Worm (Caenorhabditis elegans) whole organism, young adult: ENCODE measurements around the gene farl-11.

ENCODE experiments used
- B0019.2 ChIP-seq: fragments of 200-800 bp; sonication (Bioruptor generic); conservative IDR thresholded peaks from 2 replicates; pipeline ENCODE4 v1.3.6; 2022; ENCODE audit warnings: missing genetic modification reagents, missing genetic modification characterization, missing compliant biosample characterization
- D2030.7 ChIP-seq: fragments of 200-800 bp; sonication (Bioruptor generic); IDR thresholded peaks from 2 replicates; pipeline ENCODE4 v1.3.6; 2022; ENCODE audit warnings: missing genetic modification reagents, missing genetic modification characterization, missing compliant biosample characterization
- F22D6.2 ChIP-seq: sonication (generic microtip); optimal IDR thresholded peaks from 2 replicates; lab custom pipeline; 2016; ENCODE audit warnings: mild to moderate bottlenecking, missing genetic modification characterization, missing compliant biosample characterization
- F33H1.4 ChIP-seq: fragments of 200-800 bp; sonication (Bioruptor generic); IDR thresholded peaks from 2 replicates; pipeline ENCODE4 v1.3.6; 2022; ENCODE audit warnings: missing genetic modification reagents, missing genetic modification characterization, missing compliant biosample characterization
- F49E8.2 ChIP-seq: sonication (generic microtip); optimal IDR thresholded peaks from 3 replicates; lab custom pipeline; 2017; ENCODE audit warnings: missing genetic modification characterization, mild to moderate bottlenecking, missing compliant biosample characterization, antibody characterized with exemption, moderate library complexity; ENCODE audit not compliant: insufficient read depth
- F57C9.4 ChIP-seq: sonication (generic microtip); optimal IDR thresholded peaks from 2 replicates; lab custom pipeline; 2017; ENCODE audit warnings: mild to moderate bottlenecking, missing genetic modification characterization, missing compliant biosample characterization
- Y95B8A.8 ChIP-seq: fragments of 200-800 bp; sonication (Bioruptor generic); IDR thresholded peaks from 2 replicates; pipeline ENCODE4 v1.3.6; 2022; ENCODE audit warnings: missing genetic modification reagents, missing genetic modification characterization, missing compliant biosample characterization
- aptf-3 ChIP-seq: fragments of 200-800 bp; sonication (Bioruptor generic); IDR thresholded peaks from 2 replicates; pipeline ENCODE4 v1.3.6; 2022; ENCODE audit warnings: missing genetic modification characterization, missing compliant biosample characterization
- bed-2 ChIP-seq: fragments of 200-800 bp; sonication (Bioruptor generic); IDR thresholded peaks from 2 replicates; pipeline ENCODE4 v1.3.6; 2022; ENCODE audit warnings: missing genetic modification reagents, missing genetic modification characterization, missing compliant biosample characterization
- cebp-2 ChIP-seq: fragments of 200-800 bp; sonication (Bioruptor generic); IDR thresholded peaks from 2 replicates; pipeline ENCODE4 v1.3.6; 2022; ENCODE audit warnings: missing genetic modification characterization, missing compliant biosample characterization
- ceh-27 ChIP-seq: fragments of 200-800 bp; sonication (Bioruptor generic); optimal IDR thresholded peaks from 2 replicates; lab custom pipeline; 2018; ENCODE audit warnings: mild to moderate bottlenecking, missing genetic modification characterization, moderate library complexity, missing compliant biosample characterization
- efl-1 ChIP-seq: fragments of 150-350 bp; optimal IDR thresholded peaks from 2 replicates; lab custom pipeline; 2014; ENCODE audit warnings: missing biosample characterization, missing genetic modification reagents, missing genetic modification characterization
- egl-44 ChIP-seq: fragments of 200-800 bp; sonication (Bioruptor generic); IDR thresholded peaks from 2 replicates; pipeline ENCODE4 v1.3.6; 2022; ENCODE audit warnings: missing genetic modification reagents, missing genetic modification characterization, missing compliant biosample characterization
- egrh-3 ChIP-seq: fragments of 200-800 bp; sonication (Bioruptor generic); IDR thresholded peaks from 2 replicates; pipeline ENCODE4 v1.3.6; 2022; ENCODE audit warnings: missing genetic modification reagents, missing genetic modification characterization, missing compliant biosample characterization
- ekl-4 ChIP-seq: fragments of 200-800 bp; sonication (Bioruptor generic); IDR thresholded peaks from 2 replicates; pipeline ENCODE4 v1.3.6; 2022; ENCODE audit warnings: missing genetic modification reagents, missing genetic modification characterization, missing compliant biosample characterization
- hrde-1 ChIP-seq: sonication (generic microtip); optimal IDR thresholded peaks from 2 replicates; lab custom pipeline; 2016; ENCODE audit warnings: missing genetic modification characterization, mild to moderate bottlenecking, missing compliant biosample characterization, moderate library complexity, missing genotype, missing genetic modification reagents, borderline replicate concordance
- lin-54 ChIP-seq: fragments of 200-800 bp; sonication (Bioruptor generic); optimal IDR thresholded peaks from 2 replicates; lab custom pipeline; 2018; ENCODE audit warnings: mild to moderate bottlenecking, missing genetic modification characterization, missing compliant biosample characterization
- lir-1 ChIP-seq: fragments of 200-800 bp; sonication (Bioruptor generic); conservative IDR thresholded peaks from 2 replicates; pipeline ENCODE4 v1.3.6; 2022; ENCODE audit warnings: missing genetic modification reagents, missing genetic modification characterization, missing compliant biosample characterization
- lsl-1 ChIP-seq: fragments of 200-800 bp; sonication (Bioruptor generic); optimal IDR thresholded peaks from 2 replicates; lab custom pipeline; 2018; ENCODE audit warnings: mild to moderate bottlenecking, missing genetic modification characterization, moderate library complexity, missing compliant biosample characterization
- madf-6 ChIP-seq: fragments of 200-800 bp; sonication (Bioruptor generic); IDR thresholded peaks from 2 replicates; pipeline ENCODE4 v1.3.6; 2022; ENCODE audit warnings: missing genetic modification reagents, missing genetic modification characterization, missing compliant biosample characterization
- madf-8 ChIP-seq: fragments of 200-800 bp; sonication (Bioruptor generic); conservative IDR thresholded peaks from 2 replicates; pipeline ENCODE4 v1.3.6; 2022; ENCODE audit warnings: missing genetic modification reagents, missing genetic modification characterization, missing compliant biosample characterization
- mel-28 ChIP-seq: sonication (generic microtip); optimal IDR thresholded peaks from 2 replicates; lab custom pipeline; 2016; ENCODE audit warnings: borderline replicate concordance, mild to moderate bottlenecking, missing genetic modification characterization, missing compliant biosample characterization
- nfyb-1 ChIP-seq: fragments of 200-800 bp; sonication (Bioruptor generic); IDR thresholded peaks from 2 replicates; pipeline ENCODE4 v1.3.6; 2022; ENCODE audit warnings: missing genetic modification reagents, missing genetic modification characterization, missing compliant biosample characterization
- rcor-1 ChIP-seq: fragments of 200-800 bp; sonication (Bioruptor generic); IDR thresholded peaks from 2 replicates; pipeline ENCODE4 v1.3.6; 2022; ENCODE audit warnings: missing genetic modification reagents, missing genetic modification characterization, missing compliant biosample characterization
- repo-1 ChIP-seq: sonication (generic microtip); optimal IDR thresholded peaks from 2 replicates; lab custom pipeline; 2017; ENCODE audit warnings: mild to moderate bottlenecking, missing genetic modification characterization, missing compliant biosample characterization
- rpc-1 ChIP-seq, 2 experiments: fragments of 150-350 bp in 1 of 2; sonication (generic microtip) in 1 of 2; optimal IDR thresholded peaks; 2 replicates each; lab custom pipeline; 2014 to 2018; ENCODE audit warnings: missing biosample characterization in 1 of 2, missing genetic modification characterization in 1 of 2, missing genetic modification reagents in 1 of 2, missing genotype in 1 of 2
- snpc-1.3 ChIP-seq: sonication (generic microtip); optimal IDR thresholded peaks from 2 replicates; lab custom pipeline; 2017; ENCODE audit warnings: missing genetic modification characterization, mild to moderate bottlenecking, missing compliant biosample characterization, antibody characterized with exemption, moderate library complexity, missing genotype, missing genetic modification reagents; ENCODE audit not compliant: insufficient read depth
- snpc-3.4 ChIP-seq: sonication (generic microtip); optimal IDR thresholded peaks from 2 replicates; lab custom pipeline; 2017; ENCODE audit warnings: missing genetic modification characterization, mild to moderate bottlenecking, missing compliant biosample characterization, antibody characterized with exemption, moderate library complexity, missing genotype, missing genetic modification reagents
- snpc-4 ChIP-seq, 5 experiments: fragments of 150-350 bp in 1 of 5; sonication (generic microtip) in 4 of 5; optimal IDR thresholded peaks; 2 replicates each; lab custom pipeline; 2014 to 2018; ENCODE audit warnings: missing genetic modification characterization in 5 of 5, missing biosample characterization in 3 of 5, antibody characterized with exemption in 2 of 5, mild to moderate bottlenecking in 2 of 5, missing compliant biosample characterization in 2 of 5, missing genotype in 2 of 5, moderate library complexity in 2 of 5, missing genetic modification reagents in 1 of 5
- tbp1 ChIP-seq: fragments of 200-800 bp; sonication (Bioruptor generic); optimal IDR thresholded peaks from 2 replicates; lab custom pipeline; 2018; ENCODE audit warnings: mild to moderate bottlenecking, missing genetic modification characterization, missing compliant biosample characterization
- xnd-1 ChIP-seq: sonication (generic microtip); optimal IDR thresholded peaks from 2 replicates; lab custom pipeline; 2016; ENCODE audit warnings: missing genotype, missing genetic modification reagents, missing genetic modification characterization, missing compliant biosample characterization
- zfh-2 ChIP-seq: fragments of 200-800 bp; sonication (Bioruptor generic); conservative IDR thresholded peaks from 2 replicates; pipeline ENCODE4 v1.3.6; 2022; ENCODE audit warnings: missing genetic modification reagents, missing genetic modification characterization, missing compliant biosample characterization
- zim-3 ChIP-seq: sonication (generic microtip); optimal IDR thresholded peaks from 2 replicates; lab custom pipeline; 2017; ENCODE audit warnings: mild to moderate bottlenecking, missing genetic modification characterization, moderate library complexity, missing compliant biosample characterization
- ztf-18 ChIP-seq: sonication (generic microtip); optimal IDR thresholded peaks from 2 replicates; lab custom pipeline; 2016; ENCODE audit warnings: missing genotype, mild to moderate bottlenecking, missing genetic modification characterization, missing compliant biosample characterization
- ztf-25 ChIP-seq: fragments of 200-800 bp; sonication (Bioruptor generic); IDR thresholded peaks from 2 replicates; pipeline ENCODE4 v1.3.6; 2022; ENCODE audit warnings: missing genetic modification reagents, missing genetic modification characterization, missing compliant biosample characterization
- ztf-28 ChIP-seq: fragments of 200-800 bp; sonication (Bioruptor generic); IDR thresholded peaks from 2 replicates; pipeline ENCODE4 v1.3.6; 2022; ENCODE audit warnings: missing genetic modification reagents, missing genetic modification characterization, missing compliant biosample characterization

Gene farl-11

ce11 chrII:7121762-7122292 lies 17.0 kb upstream of the farl-11 start, which contains the start of gene F10E7.2:
F10E7.2 (plus strand) TSS chrII:7122242.
- TF ChIP-seq egrh-3 (GFP tag; lab: Robert Waterston, UW) (no peak), tbp1 (no peak), F49E8.2 (tag; lab: Kevin White, UChicago) (peak; percentile 30), snpc-4 (GFP tag; optimal IDR thresholded peaks at IDR 0.05; lab: Kevin White, UChicago) (no peak), snpc-4 (tag; optimal IDR thresholded peaks at IDR 0.05; lab: Kevin White, UChicago) (peak in 1 of 4 experiments; percentile 19), mel-28 (tag; lab: Kevin White, UChicago) (no peak), F33H1.4 (GFP tag; lab: Robert Waterston, UW) (peak; percentile 84), egl-44 (no peak), snpc-1.3 (tag; lab: Kevin White, UChicago) (peak; percentile 68), snpc-3.4 (no peak), D2030.7 (GFP tag; lab: Robert Waterston, UW) (peak; percentile 38; the same call in 1 of the 2 replicates), madf-8 (GFP tag; lab: Robert Waterston, UW) (peak; percentile 30; the same call in 1 of the 2 replicates), xnd-1 (tag; lab: Kevin White, UChicago) (peak; percentile 66), zim-3 (no peak), ztf-25 (GFP tag; lab: Robert Waterston, UW) (no peak), madf-6 (GFP tag; lab: Robert Waterston, UW) (peak; percentile 86), aptf-3 (no peak), efl-1 (GFP tag; lab: Kevin White, UChicago) (no peak), Y95B8A.8 (GFP tag; lab: Robert Waterston, UW) (no peak), nfyb-1 (GFP tag; lab: Robert Waterston, UW) (no peak), zfh-2 (GFP tag; lab: Robert Waterston, UW) (no peak), hrde-1 (tag; lab: Kevin White, UChicago) (no peak), rpc-1 (optimal IDR thresholded peaks at IDR 0.05; lab: Kevin White, UChicago) (no peak), rpc-1 (tag; optimal IDR thresholded peaks at IDR 0.05; lab: Kevin White, UChicago) (no peak), repo-1 (tag; lab: Kevin White, UChicago) (no peak), rcor-1 (GFP tag; lab: Robert Waterston, UW) (no peak), lin-54 (GFP tag; lab: Kevin White, UChicago) (peak; percentile 18), lsl-1 (GFP tag; lab: Kevin White, UChicago) (peak; percentile 83), ekl-4 (GFP tag; lab: Robert Waterston, UW) (no peak)

ce11 chrII:7119525-7119924 lies 14.7 kb upstream of the farl-11 start:
- TF ChIP-seq ztf-28 (GFP tag; lab: Robert Waterston, UW) (no peak), aptf-3 (no peak), lir-1 (no peak), cebp-2 (GFP tag; lab: Robert Waterston, UW) (no peak), ztf-18 (tag; lab: Kevin White, UChicago) (no peak), egl-44 (no peak), bed-2 (GFP tag; lab: Robert Waterston, UW) (no peak), F22D6.2 (tag; lab: Kevin White, UChicago) (no peak), hrde-1 (tag; lab: Kevin White, UChicago) (no peak), F57C9.4 (tag; lab: Kevin White, UChicago) (no peak), ceh-27 (GFP tag; lab: Kevin White, UChicago) (no peak), lsl-1 (GFP tag; lab: Kevin White, UChicago) (no peak), Y95B8A.8 (GFP tag; lab: Robert Waterston, UW) (no peak), B0019.2 (no peak), egrh-3 (GFP tag; lab: Robert Waterston, UW) (no peak)
